Fruit fly (Drosophila melanogaster) whole organism, embryonic: ENCODE results near the gene prd1.

Source experiments
- Adf1 ChIP-seq: fragments of 200-800 bp; sonication (Bioruptor generic); IDR thresholded peaks from 2 replicates; pipeline ENCODE4 v1.3.6; 2022; ENCODE audit warnings: missing biosample characterization, missing genetic modification characterization
- Atf6 ChIP-seq: fragments of 200-800 bp; sonication (Bioruptor generic); IDR thresholded peaks from 2 replicates; pipeline ENCODE4 v1.3.6; 2022; ENCODE audit warnings: missing biosample characterization, missing genetic modification characterization
- CG10209 ChIP-seq: fragments of 200-800 bp; sonication (Bioruptor generic); optimal IDR thresholded peaks from 3 replicates; lab custom pipeline; 2017; ENCODE audit warnings: missing biosample characterization, mild to moderate bottlenecking, missing genetic modification characterization, missing genetic modification reagents
- CG11560 ChIP-seq: fragments of 200-800 bp; sonication (Bioruptor generic); IDR thresholded peaks from 3 replicates; pipeline ENCODE4 v1.3.6; 2022; ENCODE audit warnings: missing biosample characterization, missing genetic modification characterization
- CG13287 ChIP-seq: fragments of 200-800 bp; sonication (Bioruptor generic); IDR thresholded peaks from 2 replicates; pipeline ENCODE4 v1.3.6; 2022; ENCODE audit warnings: missing biosample characterization, missing genetic modification characterization; ENCODE audit not compliant: partially characterized antibody
- CG15696 ChIP-seq: fragments of 200-800 bp; sonication (Bioruptor generic); optimal IDR thresholded peaks from 2 replicates; lab custom pipeline; 2019; ENCODE audit warnings: missing biosample characterization, mild to moderate bottlenecking, missing genetic modification characterization, moderate library complexity
- CG18476 ChIP-seq: fragments of 200-800 bp; sonication (Bioruptor generic); optimal IDR thresholded peaks from 2 replicates; lab custom pipeline; 2016; ENCODE audit warnings: missing biosample characterization, mild to moderate bottlenecking, missing genetic modification characterization
- CG2202 ChIP-seq: fragments of 200-800 bp; sonication (Bioruptor generic); optimal IDR thresholded peaks from 2 replicates; lab custom pipeline; 2018; ENCODE audit warnings: missing biosample characterization, mild to moderate bottlenecking, missing genetic modification characterization
- CG2678 ChIP-seq: fragments of 200-800 bp; sonication (Bioruptor generic); optimal IDR thresholded peaks from 3 replicates; lab custom pipeline; 2019; ENCODE audit warnings: missing biosample characterization, mild to moderate bottlenecking, missing genetic modification characterization, moderate library complexity
- CG34376 ChIP-seq: fragments of 200-800 bp; sonication (Bioruptor generic); optimal IDR thresholded peaks from 2 replicates; lab custom pipeline; 2018; ENCODE audit warnings: missing biosample characterization, mild to moderate bottlenecking, missing genetic modification characterization
- CG4707 ChIP-seq: fragments of 200-800 bp; sonication (Bioruptor generic); optimal IDR thresholded peaks from 2 replicates; lab custom pipeline; 2018; ENCODE audit warnings: missing biosample characterization, mild to moderate bottlenecking, missing genetic modification characterization, moderate library complexity
- CG5180 ChIP-seq: fragments of 200-800 bp; sonication (Bioruptor generic); optimal IDR thresholded peaks from 3 replicates; lab custom pipeline; 2017; ENCODE audit warnings: missing biosample characterization, missing genetic modification characterization, mild to moderate bottlenecking, moderate library complexity, missing genetic modification reagents
- CG6175 ChIP-seq: fragments of 200-800 bp; sonication (Bioruptor generic); IDR thresholded peaks from 3 replicates; pipeline ENCODE4 v1.3.6; 2022; ENCODE audit warnings: missing biosample characterization, missing genetic modification characterization
- CG7987 ChIP-seq: fragments of 200-800 bp; sonication (Bioruptor generic); optimal IDR thresholded peaks from 2 replicates; lab custom pipeline; 2018; ENCODE audit warnings: missing biosample characterization, mild to moderate bottlenecking, missing genetic modification characterization, moderate library complexity
- CG8388 ChIP-seq: fragments of 200-800 bp; sonication (Bioruptor generic); optimal IDR thresholded peaks from 2 replicates; lab custom pipeline; 2019; ENCODE audit warnings: missing biosample characterization, mild to moderate bottlenecking, missing genetic modification characterization, moderate library complexity
- CG9609 ChIP-seq: fragments of 200-800 bp; sonication (Bioruptor generic); optimal IDR thresholded peaks from 3 replicates; lab custom pipeline; 2016; ENCODE audit warnings: missing biosample characterization, missing genetic modification characterization
- CHES-1-like ChIP-seq: fragments of 200-800 bp; sonication (Bioruptor generic); optimal IDR thresholded peaks from 2 replicates; lab custom pipeline; 2016; ENCODE audit warnings: missing biosample characterization, missing genetic modification characterization
- D19A ChIP-seq: fragments of 200-800 bp; optimal IDR thresholded peaks from 3 replicates; lab custom pipeline; 2019; ENCODE audit warnings: missing biosample characterization, mild to moderate bottlenecking, missing genetic modification characterization, moderate library complexity
- Dll ChIP-seq: fragments of 200-800 bp; sonication (Bioruptor generic); IDR thresholded peaks from 4 replicates; pipeline ENCODE4 v1.3.6; 2022; ENCODE audit warnings: missing biosample characterization, missing genetic modification characterization; ENCODE audit not compliant: partially characterized antibody
- Ets65A ChIP-seq: fragments of 200-800 bp; sonication (Bioruptor generic); peaks from one replicate; lab custom pipeline; 2016; ENCODE audit warnings: missing biosample characterization, missing genetic modification characterization
- GATAe ChIP-seq: fragments of 200-800 bp; sonication (Bioruptor generic); conservative IDR thresholded peaks from 2 replicates; pipeline ENCODE4 v1.3.6; 2022; ENCODE audit warnings: missing biosample characterization, missing genetic modification characterization
- HLH4C ChIP-seq: fragments of 200-800 bp; sonication (Bioruptor generic); IDR thresholded peaks from 3 replicates; pipeline ENCODE4 v1.3.6; 2022; ENCODE audit warnings: missing biosample characterization, missing genetic modification characterization; ENCODE audit not compliant: partially characterized antibody
- HLH54F ChIP-seq: fragments of 200-800 bp; sonication (Bioruptor generic); optimal IDR thresholded peaks from 3 replicates; lab custom pipeline; 2016; ENCODE audit warnings: missing biosample characterization, missing genetic modification characterization
- MTF-1 ChIP-seq: fragments of 200-800 bp; sonication (Bioruptor generic); optimal IDR thresholded peaks from 2 replicates; lab custom pipeline; 2018; ENCODE audit warnings: missing biosample characterization, mild to moderate bottlenecking, missing genetic modification characterization, borderline replicate concordance
- Med ChIP-seq: fragments of 200-800 bp; sonication (Bioruptor generic); peaks from one replicate; lab custom pipeline; 2016; ENCODE audit warnings: missing biosample characterization, missing genetic modification characterization, mild to moderate bottlenecking, inconsistent platforms, moderate library complexity
- NfI ChIP-seq: fragments of 200-800 bp; sonication (Bioruptor generic); optimal IDR thresholded peaks from 3 replicates; lab custom pipeline; 2018; ENCODE audit warnings: missing biosample characterization, mild to moderate bottlenecking, missing genetic modification characterization, moderate library complexity
- Optix ChIP-seq: fragments of 200-800 bp; sonication (Bioruptor generic); IDR thresholded peaks from 3 replicates; pipeline ENCODE4 v1.3.6; 2022; ENCODE audit warnings: missing biosample characterization, missing genetic modification characterization
- Rx ChIP-seq: fragments of 200-800 bp; sonication (Bioruptor generic); IDR thresholded peaks from 2 replicates; pipeline ENCODE4 v1.3.6; 2022; ENCODE audit warnings: missing biosample characterization, missing genetic modification characterization
- abd-A ChIP-seq: fragments of 200-800 bp; sonication (Bioruptor generic); optimal IDR thresholded peaks from 3 replicates; lab custom pipeline; 2019; ENCODE audit warnings: missing biosample characterization, mild to moderate bottlenecking, missing genetic modification characterization, moderate library complexity
- amos ChIP-seq: fragments of 200-800 bp; sonication (Bioruptor generic); IDR thresholded peaks from 2 replicates; pipeline ENCODE4 v1.3.6; 2022; ENCODE audit warnings: missing biosample characterization, missing genetic modification characterization; ENCODE audit not compliant: partially characterized antibody
- btn ChIP-seq: fragments of 200-800 bp; sonication (Bioruptor generic); optimal IDR thresholded peaks from 2 replicates; lab custom pipeline; 2016; ENCODE audit warnings: missing biosample characterization, missing genetic modification characterization
- chif ChIP-seq, 2 experiments: fragments of 200-800 bp; sonication (Bioruptor generic); optimal IDR thresholded peaks; 3 replicates each; lab custom pipeline; 2016; ENCODE audit warnings: missing biosample characterization in 2 of 2, missing genetic modification characterization in 2 of 2
- chinmo ChIP-seq: fragments of 200-800 bp; sonication (Bioruptor generic); IDR thresholded peaks from 4 replicates; pipeline ENCODE4 v1.3.6; 2022; ENCODE audit warnings: missing biosample characterization, missing genetic modification characterization; ENCODE audit not compliant: partially characterized antibody
- crp ChIP-seq, 2 experiments: fragments of 200-800 bp; sonication (Bioruptor generic); optimal IDR thresholded peaks; 2 replicates in 1 of 2; 3 replicates in 1 of 2; lab custom pipeline; 2017; ENCODE audit warnings: missing biosample characterization in 2 of 2, missing genetic modification characterization in 2 of 2, mild to moderate bottlenecking in 1 of 2, moderate library complexity in 1 of 2
- cwo ChIP-seq: fragments of 200-800 bp; sonication (Bioruptor generic); optimal IDR thresholded peaks from 3 replicates; lab custom pipeline; 2017; ENCODE audit warnings: missing biosample characterization, missing genetic modification characterization, mild to moderate bottlenecking, moderate library complexity, missing genetic modification reagents
- dmrt11E ChIP-seq: fragments of 200-800 bp; sonication (Bioruptor generic); optimal IDR thresholded peaks from 3 replicates; lab custom pipeline; 2018; ENCODE audit warnings: missing biosample characterization, mild to moderate bottlenecking, missing genetic modification characterization, moderate library complexity
- en ChIP-seq: fragments of 200-800 bp; sonication (Bioruptor generic); optimal IDR thresholded peaks from 2 replicates; lab custom pipeline; 2016; ENCODE audit warnings: missing biosample characterization, missing genetic modification characterization
- exex ChIP-seq: fragments of 200-800 bp; sonication (Bioruptor generic); optimal IDR thresholded peaks from 4 replicates; lab custom pipeline; 2018; ENCODE audit warnings: missing biosample characterization, mild to moderate bottlenecking, missing genetic modification characterization, moderate library complexity
- ftz-f1 ChIP-seq: fragments of 200-800 bp; sonication (Bioruptor generic); optimal IDR thresholded peaks from 2 replicates; lab custom pipeline; 2016; ENCODE audit warnings: missing biosample characterization, missing genetic modification characterization
- gce ChIP-seq: fragments of 200-800 bp; sonication (Bioruptor generic); IDR thresholded peaks from 3 replicates; pipeline ENCODE4 v1.3.6; 2022; ENCODE audit warnings: missing biosample characterization, missing genetic modification characterization
- sd ChIP-seq: fragments of 200-800 bp; sonication (Bioruptor generic); optimal IDR thresholded peaks from 3 replicates; lab custom pipeline; 2018; ENCODE audit warnings: missing biosample characterization, mild to moderate bottlenecking, missing genetic modification characterization, moderate library complexity
- sens ChIP-seq: fragments of 200-800 bp; sonication (Bioruptor generic); peaks from one replicate; lab custom pipeline; 2016; ENCODE audit warnings: missing biosample characterization, missing genetic modification characterization
- sob ChIP-seq: fragments of 200-800 bp; sonication (Bioruptor generic); IDR thresholded peaks from 2 replicates; pipeline ENCODE4 v1.3.6; 2022; ENCODE audit warnings: missing biosample characterization, missing genetic modification characterization
- stwl ChIP-seq: fragments of 200-800 bp; sonication (Bioruptor generic); optimal IDR thresholded peaks from 3 replicates; lab custom pipeline; 2018; ENCODE audit warnings: missing biosample characterization, mild to moderate bottlenecking, missing genetic modification characterization, moderate library complexity
- sug ChIP-seq: fragments of 200-800 bp; optimal IDR thresholded peaks from 2 replicates; lab custom pipeline; 2019; ENCODE audit warnings: missing biosample characterization, mild to moderate bottlenecking, missing genetic modification characterization, moderate library complexity
- tx ChIP-seq: fragments of 200-800 bp; sonication (Bioruptor generic); optimal IDR thresholded peaks from 2 replicates; lab custom pipeline; 2016; ENCODE audit warnings: missing biosample characterization, missing genetic modification characterization
- vvl ChIP-seq: fragments of 200-800 bp; sonication (Bioruptor generic); IDR thresholded peaks from 2 replicates; pipeline ENCODE4 v1.3.6; 2022; ENCODE audit warnings: missing biosample characterization, missing genetic modification characterization
- zfh2 ChIP-seq: fragments of 200-800 bp; sonication (Bioruptor generic); optimal IDR thresholded peaks from 2 replicates; lab custom pipeline; 2016; ENCODE audit warnings: missing biosample characterization, missing genetic modification characterization

The prd1 gene

dm6 chr3R:11812881-11813466 is 26.2 kb upstream of the prd1 start, which contains the start of gene ClC-a (continued):
- TF ChIP-seq sob (GFP tag; lab: Robert Waterston, UW) (peak; percentile 20; the same call in 1 of the 2 replicates), zfh2 (no peak), Atf6 (GFP tag; lab: Robert Waterston, UW) (0 out of 2 replicates have a peak, but pooled peaks have one; percentile 32), crp (GFP tag; optimal IDR thresholded peaks at IDR 0.05; lab: Kevin White, UChicago) (peak in 1 of 2 experiments; percentile 15), CG8388 (GFP tag; lab: Kevin White, UChicago) (no peak), chinmo (GFP tag; lab: Robert Waterston, UW) (peak; percentile 86; the same call in 1 of the 4 replicates), tx (no peak), Adf1 (peak; percentile 89), CG15696 (no peak), CG34376 (peak; percentile 90), sd (tag; lab: Kevin White, UChicago) (peak; percentile 47), Dll (GFP tag; lab: Robert Waterston, UW) (0 out of 4 replicates have a peak, but pooled peaks have one; percentile 36), CHES-1-like (GFP tag; lab: Kevin White, UChicago) (peak; percentile 18), CG9609 (GFP tag; lab: Kevin White, UChicago) (no peak), Med (GFP tag; lab: Kevin White, UChicago) (peak; percentile 76), D19A (tag; lab: Kevin White, UChicago) (peak; percentile 29), GATAe (GFP tag; lab: Robert Waterston, UW) (0 out of 2 replicates have a peak, but pooled peaks have one; percentile 17), ftz-f1 (GFP tag; lab: Kevin White, UChicago) (peak; percentile 45), abd-A (tag; lab: Kevin White, UChicago) (peak; percentile 1), CG18476 (GFP tag; lab: Kevin White, UChicago) (no peak), CG13287 (GFP tag; lab: Robert Waterston, UW) (0 out of 2 replicates have a peak, but pooled peaks have one; percentile 24), amos (peak; percentile 14; the same call in 1 of the 2 replicates), CG2202 (tag; lab: Kevin White, UChicago) (no peak), sug (tag; lab: Kevin White, UChicago) (peak; percentile 61), CG4707 (GFP tag; lab: Kevin White, UChicago) (peak; percentile 7), Optix (GFP tag; lab: Robert Waterston, UW) (no peak), CG11560 (tag; lab: Robert Waterston, UW) (0 out of 3 replicates have a peak, but pooled peaks have one; percentile 20), Rx (no peak), sens (GFP tag; lab: Kevin White, UChicago) (peak; percentile 81), exex (peak; percentile 81), dmrt11E (tag; lab: Kevin White, UChicago) (no peak), CG5180 (GFP tag; lab: Kevin White, UChicago) (peak; percentile 15), CG10209 (no peak), en (no peak), MTF-1 (GFP tag; lab: Kevin White, UChicago) (no peak), btn (no peak), stwl (tag; lab: Kevin White, UChicago) (no peak), chif (GFP tag; optimal IDR thresholded peaks at IDR 0.05; lab: Kevin White, UChicago) (no peak), HLH54F (GFP tag; lab: Kevin White, UChicago) (peak; percentile 3), vvl (GFP tag; lab: Robert Waterston, UW) (0 out of 2 replicates have a peak, but pooled peaks have one; percentile 11), CG7987 (GFP tag; lab: Kevin White, UChicago) (peak; percentile 93), CG6175 (GFP tag; lab: Robert Waterston, UW) (no peak), HLH4C (GFP tag; lab: Robert Waterston, UW) (0 out of 3 replicates have a peak, but pooled peaks have one; percentile 17), Ets65A (GFP tag; lab: Kevin White, UChicago) (peak; percentile 89), NfI (no peak), cwo (peak; percentile 7), gce (GFP tag; lab: Robert Waterston, UW) (no peak), CG2678 (tag; lab: Kevin White, UChicago) (peak; percentile 3)
